Worm (Caenorhabditis elegans) whole organism, dauer: ENCODE data around the gene ZK1240.5.
"Not testable (repeated sequence)": the region's sequence is repeated elsewhere in the genome, so short reads cannot be mapped to it uniquely, and the experiment has no call there.

ENCODE experiments used
- unc-62 ChIP-seq: sonication (generic microtip); optimal IDR thresholded peaks from 2 replicates; lab custom pipeline; 2017; ENCODE audit warnings: missing biosample characterization, missing genetic modification reagents, missing genetic modification characterization

The ZK1240.5 gene

ce11 chrII:2282599-2282998 is 35.1 kb downstream of the ZK1240.5 start, which contains the start of gene K09F6.9:
K09F6.9 (minus strand) TSS chrII:2282699.
- TF ChIP-seq unc-62 (GFP tag; lab: Kevin White, UChicago): not testable (repeated sequence)

ce11 chrII:2279839-2280238 is 37.9 kb downstream of the ZK1240.5 start, which contains the start of gene K09F6.11:
K09F6.11 (plus strand) TSS chrII:2280139.
- TF ChIP-seq unc-62 (GFP tag; lab: Kevin White, UChicago): no peak

ce11 chrII:2279263-2279662 is 38.5 kb downstream of the ZK1240.5 start, which contains the start of gene K09F6.6:
K09F6.6 (minus strand) TSS chrII:2279305.
- no peak for TF ChIP-seq unc-62 (GFP tag; lab: Kevin White, UChicago)

ce11 chrII:2277418-2277817 is 40.3 kb downstream of the ZK1240.5 start, which contains the start of gene K09F6.15:
K09F6.15 (minus strand) TSS chrII:2277518.
- TF ChIP-seq unc-62 (GFP tag; lab: Kevin White, UChicago): no peak

ce11 chrII:2273750-2274149 is 44.0 kb downstream of the ZK1240.5 start:
- no peak for TF ChIP-seq unc-62 (GFP tag; lab: Kevin White, UChicago)
